Worm (Caenorhabditis elegans) whole organism, L1 larva: ENCODE measurements around the gene nlp-46.

Source experiments
- C04F5.9 ChIP-seq: sonication (generic microtip); optimal IDR thresholded peaks from 2 replicates; lab custom pipeline; 2016; ENCODE audit warnings: missing genetic modification characterization, missing compliant biosample characterization
- C34B4.2 ChIP-seq: sonication (generic microtip); optimal IDR thresholded peaks from 2 replicates; lab custom pipeline; 2017; ENCODE audit warnings: mild to moderate bottlenecking, missing genetic modification characterization, missing compliant biosample characterization
- Y116A8C.19 ChIP-seq: sonication (generic microtip); optimal IDR thresholded peaks from 2 replicates; lab custom pipeline; 2016; ENCODE audit warnings: missing compliant biosample characterization, missing genetic modification characterization, borderline replicate concordance
- aha-1 ChIP-seq: fragments of 150-350 bp; optimal IDR thresholded peaks from 2 replicates; lab custom pipeline; 2014; ENCODE audit warnings: missing biosample characterization, missing genetic modification characterization
- alr-1 ChIP-seq: fragments of 200-800 bp; sonication (Bioruptor generic); optimal IDR thresholded peaks from 2 replicates; lab custom pipeline; 2018; ENCODE audit warnings: borderline replicate concordance, mild to moderate bottlenecking, missing genetic modification characterization, missing compliant biosample characterization
- aly-2 ChIP-seq: fragments of 150-350 bp; optimal IDR thresholded peaks from 2 replicates; lab custom pipeline; 2014; ENCODE audit warnings: missing biosample characterization, missing genetic modification characterization
- ama-1 ChIP-seq: fragments of 150-350 bp; optimal IDR thresholded peaks from 2 replicates; lab custom pipeline; 2014
- blmp-1 ChIP-seq: fragments of 150-350 bp; optimal IDR thresholded peaks from 2 replicates; lab custom pipeline; 2014; ENCODE audit warnings: missing biosample characterization, missing genetic modification characterization
- ceh-82 ChIP-seq, 3 experiments: fragments of 150-350 bp in 1 of 3; sonication (generic microtip) in 2 of 3; optimal IDR thresholded peaks; 2 replicates each; lab custom pipeline; 2014 to 2017; ENCODE audit warnings: missing biosample characterization in 3 of 3, missing genetic modification characterization in 3 of 3
- ceh-90 ChIP-seq: sonication (generic microtip); optimal IDR thresholded peaks from 2 replicates; lab custom pipeline; 2016; ENCODE audit warnings: missing genetic modification characterization, missing compliant biosample characterization
- ces-1 ChIP-seq: fragments of 150-350 bp; optimal IDR thresholded peaks from 2 replicates; lab custom pipeline; 2014; ENCODE audit warnings: missing biosample characterization, missing genetic modification reagents, missing genetic modification characterization
- dpl-1 ChIP-seq, 3 experiments: fragments of 150-350 bp in 2 of 3; sonication (generic microtip) in 1 of 3; optimal IDR thresholded peaks; 2 replicates each; lab custom pipeline; 2014 to 2017; ENCODE audit warnings: missing biosample characterization in 3 of 3, missing genetic modification characterization in 3 of 3, missing genetic modification reagents in 3 of 3
- dsc-1 ChIP-seq: sonication (generic microtip); optimal IDR thresholded peaks from 2 replicates; lab custom pipeline; 2016; ENCODE audit warnings: mild to moderate bottlenecking, missing genetic modification characterization, missing compliant biosample characterization
- efl-1 ChIP-seq, 4 experiments: fragments of 150-350 bp; optimal IDR thresholded peaks in 3 of 4; peaks in 1 of 4; 1 replicate in 1 of 4; 2 replicates in 3 of 4; lab custom pipeline; 2014; ENCODE audit warnings: missing biosample characterization in 2 of 4, missing genetic modification characterization in 2 of 4, missing genetic modification reagents in 2 of 4
- efl-3 ChIP-seq: fragments of 200-800 bp; sonication (Bioruptor generic); optimal IDR thresholded peaks from 2 replicates; lab custom pipeline; 2018; ENCODE audit warnings: mild to moderate bottlenecking, missing genetic modification characterization, missing compliant biosample characterization
- egl-27 ChIP-seq, 2 experiments: fragments of 150-350 bp in 1 of 2; sonication (generic microtip); optimal IDR thresholded peaks; 3 replicates each; lab custom pipeline; 2017 to 2018; ENCODE audit warnings: missing biosample characterization in 2 of 2, missing genetic modification characterization in 2 of 2, missing genetic modification reagents in 2 of 2
- elt-3 ChIP-seq, 6 experiments: fragments of 150-350 bp in 1 of 6; sonication (generic microtip); optimal IDR thresholded peaks; 2 replicates each; lab custom pipeline; 2017 to 2018; ENCODE audit warnings: missing biosample characterization in 6 of 6, missing genetic modification characterization in 6 of 6, inconsistent platforms in 1 of 6
- ets-5 ChIP-seq: fragments of 200-800 bp; sonication (Bioruptor generic); IDR thresholded peaks from 2 replicates; pipeline ENCODE4 v1.3.6; 2022; ENCODE audit warnings: missing genetic modification characterization, missing compliant biosample characterization
- grh-1 ChIP-seq: fragments of 200-800 bp; sonication (Bioruptor generic); IDR thresholded peaks from 2 replicates; pipeline ENCODE4 v1.3.6; 2022; ENCODE audit warnings: missing genetic modification reagents, missing genetic modification characterization, missing compliant biosample characterization
- hlh-17 ChIP-seq: fragments of 200-800 bp; sonication (Bioruptor generic); optimal IDR thresholded peaks from 2 replicates; lab custom pipeline; 2018; ENCODE audit warnings: missing genetic modification characterization, mild to moderate bottlenecking, missing compliant biosample characterization, moderate library complexity, borderline replicate concordance
- irx-1 ChIP-seq: sonication (generic microtip); optimal IDR thresholded peaks from 2 replicates; lab custom pipeline; 2016; ENCODE audit warnings: missing genetic modification characterization, missing compliant biosample characterization
- jun-1 ChIP-seq: fragments of 150-350 bp; optimal IDR thresholded peaks from 2 replicates; lab custom pipeline; 2014; ENCODE audit warnings: missing biosample characterization, missing genetic modification reagents, missing genetic modification characterization
- lin-39 ChIP-seq: fragments of 150-350 bp; optimal IDR thresholded peaks from 2 replicates; lab custom pipeline; 2014; ENCODE audit warnings: missing biosample characterization, missing genetic modification reagents, missing genetic modification characterization
- lsy-2 ChIP-seq, 2 experiments: fragments of 150-350 bp; optimal IDR thresholded peaks; 2 replicates each; lab custom pipeline; 2014; ENCODE audit warnings: missing biosample characterization in 2 of 2, missing genetic modification characterization in 2 of 2
- mdl-1 ChIP-seq, 2 experiments: fragments of 150-350 bp; optimal IDR thresholded peaks; 2 replicates each; lab custom pipeline; 2014 to 2017; ENCODE audit warnings: missing biosample characterization in 2 of 2, missing genetic modification characterization in 2 of 2, inconsistent platforms in 1 of 2
- mef-2 ChIP-seq: fragments of 150-350 bp; optimal IDR thresholded peaks from 2 replicates; lab custom pipeline; 2014; ENCODE audit warnings: missing biosample characterization, missing genetic modification characterization
- mep-1 ChIP-seq: fragments of 150-350 bp; optimal IDR thresholded peaks from 2 replicates; lab custom pipeline; 2014; ENCODE audit warnings: missing biosample characterization, missing genetic modification characterization
- nhr-12 ChIP-seq: sonication (generic microtip); optimal IDR thresholded peaks from 2 replicates; lab custom pipeline; 2017; ENCODE audit warnings: missing biosample characterization, missing genetic modification characterization
- nhr-20 ChIP-seq: sonication (generic microtip); optimal IDR thresholded peaks from 2 replicates; lab custom pipeline; 2016; ENCODE audit warnings: mild to moderate bottlenecking, missing genetic modification characterization, missing compliant biosample characterization
- nhr-237 ChIP-seq: fragments of 150-350 bp; optimal IDR thresholded peaks from 2 replicates; lab custom pipeline; 2014; ENCODE audit warnings: missing biosample characterization, missing genetic modification characterization
- nhr-47 ChIP-seq: sonication (generic microtip); optimal IDR thresholded peaks from 2 replicates; lab custom pipeline; 2016; ENCODE audit warnings: mild to moderate bottlenecking, missing genetic modification characterization, moderate library complexity, missing compliant biosample characterization
- nhr-71 ChIP-seq: sonication (generic microtip); optimal IDR thresholded peaks from 2 replicates; lab custom pipeline; 2016; ENCODE audit warnings: mild to moderate bottlenecking, missing genetic modification characterization, moderate library complexity, missing compliant biosample characterization
- nhr-76 ChIP-seq: sonication (generic microtip); optimal IDR thresholded peaks from 2 replicates; lab custom pipeline; 2017; ENCODE audit warnings: missing biosample characterization, missing genetic modification characterization
- nhr-77 ChIP-seq: fragments of 150-350 bp; optimal IDR thresholded peaks from 2 replicates; lab custom pipeline; 2014; ENCODE audit warnings: missing biosample characterization, missing genetic modification characterization
- nhr-84 ChIP-seq: sonication (generic microtip); optimal IDR thresholded peaks from 2 replicates; lab custom pipeline; 2017; ENCODE audit warnings: missing biosample characterization, missing genetic modification characterization
- nhr-85 ChIP-seq: sonication (generic microtip); peaks from one replicate; lab custom pipeline; 2016; ENCODE audit warnings: missing genetic modification characterization, inconsistent platforms, missing compliant biosample characterization
- nhr-90 ChIP-seq: sonication (generic microtip); optimal IDR thresholded peaks from 2 replicates; lab custom pipeline; 2016; ENCODE audit warnings: mild to moderate bottlenecking, missing genetic modification characterization, missing compliant biosample characterization; ENCODE audit not compliant: poor library complexity
- pqm-1 ChIP-seq: sonication (generic microtip); optimal IDR thresholded peaks from 3 replicates; lab custom pipeline; 2017; ENCODE audit warnings: missing biosample characterization, missing genetic modification characterization
- rnt-1 ChIP-seq: sonication (generic microtip); optimal IDR thresholded peaks from 2 replicates; lab custom pipeline; 2016; ENCODE audit warnings: mild to moderate bottlenecking, missing genetic modification characterization, moderate library complexity, missing compliant biosample characterization
- snpc-4 ChIP-seq: fragments of 150-350 bp; optimal IDR thresholded peaks from 2 replicates; lab custom pipeline; 2014; ENCODE audit warnings: missing biosample characterization, missing genetic modification characterization
- snu-23 ChIP-seq: sonication (generic microtip); optimal IDR thresholded peaks from 2 replicates; lab custom pipeline; 2016; ENCODE audit warnings: missing genetic modification characterization, missing compliant biosample characterization
- sptf-1 ChIP-seq: fragments of 150-350 bp; optimal IDR thresholded peaks from 2 replicates; lab custom pipeline; 2014; ENCODE audit warnings: missing biosample characterization, missing genetic modification characterization
- sup-37 ChIP-seq: fragments of 200-800 bp; sonication (Bioruptor generic); optimal IDR thresholded peaks from 2 replicates; lab custom pipeline; 2018; ENCODE audit warnings: mild to moderate bottlenecking, missing genetic modification characterization, missing compliant biosample characterization
- tlp-1 ChIP-seq: fragments of 150-350 bp; optimal IDR thresholded peaks from 2 replicates; lab custom pipeline; 2014; ENCODE audit warnings: missing biosample characterization, missing genetic modification characterization
- unc-86 ChIP-seq: sonication (generic microtip); optimal IDR thresholded peaks from 2 replicates; lab custom pipeline; 2016; ENCODE audit warnings: missing genetic modification characterization, missing compliant biosample characterization
- unc-98 ChIP-seq: fragments of 200-800 bp; sonication (Bioruptor generic); IDR thresholded peaks from 2 replicates; pipeline ENCODE4 v1.3.6; 2022; ENCODE audit warnings: missing genetic modification characterization, missing compliant biosample characterization
- vab-15 ChIP-seq: sonication (generic microtip); optimal IDR thresholded peaks from 2 replicates; lab custom pipeline; 2017; ENCODE audit warnings: missing genotype, mild to moderate bottlenecking, missing genetic modification characterization, missing compliant biosample characterization
- zag-1 ChIP-seq: fragments of 150-350 bp; optimal IDR thresholded peaks from 2 replicates; lab custom pipeline; 2014; ENCODE audit warnings: missing biosample characterization, missing genetic modification characterization
- ztf-4 ChIP-seq: fragments of 150-350 bp; optimal IDR thresholded peaks from 2 replicates; lab custom pipeline; 2014; ENCODE audit warnings: missing biosample characterization, missing genetic modification characterization

The nlp-46 gene

DNA sequence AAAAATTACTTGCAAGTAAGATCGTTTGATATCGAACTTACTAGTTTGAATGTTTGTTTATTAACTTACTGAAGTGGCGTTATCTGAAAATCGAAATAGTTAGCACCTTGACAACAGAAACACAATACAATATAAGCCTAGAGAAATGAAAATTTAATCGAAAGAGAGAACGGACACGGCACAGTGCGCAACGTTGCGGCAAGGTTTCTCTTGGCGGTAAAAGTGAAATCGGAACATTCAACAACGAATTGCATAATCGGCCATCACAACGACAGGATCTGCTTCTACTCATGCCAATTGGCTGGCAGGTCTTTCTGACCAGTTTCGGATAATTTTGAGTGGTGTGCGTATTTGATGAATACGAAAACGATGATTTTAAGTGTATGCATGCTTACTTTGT lies 19.4 kb upstream of the nlp-46 start, which contains the start of gene dyf-4:
TSS of gene dyf-4 (minus strand) at position 213 of the 400 bp plus-strand sequence.
- TF ChIP-seq blmp-1 (tag; lab: Kevin White, UChicago) (peak; percentile 93), jun-1 (tag; lab: Kevin White, UChicago) (no peak)

DNA sequence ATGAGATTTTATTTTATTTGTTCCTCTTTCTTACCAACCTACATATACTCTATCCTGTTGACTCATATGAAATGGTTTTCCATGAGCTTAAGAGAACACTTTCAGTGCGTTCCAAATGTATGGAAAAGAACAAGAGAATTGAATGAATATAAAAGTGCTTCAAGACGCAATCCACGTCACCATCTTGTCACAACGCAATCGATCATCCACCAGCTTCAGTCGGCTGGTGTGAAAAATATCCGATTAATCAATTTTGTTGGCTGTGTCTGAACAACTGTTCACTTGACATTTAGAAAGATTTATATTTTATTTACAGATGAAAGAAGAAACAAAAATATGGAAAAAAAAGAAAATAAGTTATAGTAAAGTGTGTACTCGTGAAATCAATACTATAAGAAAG lies 17.3 kb upstream of the nlp-46 start:
- TF ChIP-seq C34B4.2 (tag; lab: Kevin White, UChicago) (no peak), ces-1 (no peak), aly-2 (tag; lab: Kevin White, UChicago) (no peak), zag-1 (tag; lab: Kevin White, UChicago) (no peak)

DNA sequence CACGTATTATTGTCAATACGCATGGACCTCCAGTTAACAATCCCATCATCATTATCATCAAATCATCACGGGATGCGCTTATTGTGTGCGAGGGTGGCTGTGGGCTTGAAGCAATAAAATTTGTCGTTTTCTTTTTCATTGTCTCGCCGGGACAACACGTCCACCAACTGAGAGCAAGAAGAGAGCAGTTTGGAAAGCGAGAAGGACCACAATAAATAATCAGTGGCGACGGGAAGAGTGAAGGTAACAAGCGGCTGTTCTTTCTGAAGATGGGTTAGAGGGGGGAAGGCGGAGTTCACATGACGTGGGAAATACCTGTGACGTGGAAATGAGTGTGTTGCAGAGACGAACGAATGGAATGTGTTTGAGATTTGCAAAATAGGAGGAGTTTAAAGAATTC lies 12.7 kb upstream of the nlp-46 start:
- TF ChIP-seq sup-37 = no peak
- no peak for TF ChIP-seq dsc-1
- no peak for TF ChIP-seq mdl-1 (tag; optimal IDR thresholded peaks at IDR 0.05; lab: Kevin White, UChicago)
- TF ChIP-seq unc-86 (tag; lab: Kevin White, UChicago) = no peak
- TF ChIP-seq zag-1 (tag; lab: Kevin White, UChicago) = no peak
- no peak for TF ChIP-seq nhr-12 (tag; lab: Kevin White, UChicago)
- TF ChIP-seq lsy-2 (tag; optimal IDR thresholded peaks at IDR 0.05; lab: Kevin White, UChicago) = peak; percentile 45 to 53
- no peak for TF ChIP-seq hlh-17 (GFP tag; lab: Kevin White, UChicago)
- no peak for TF ChIP-seq ama-1 (lab: Kevin White, UChicago)
- TF ChIP-seq aha-1 (tag; lab: Kevin White, UChicago) = no peak
- no peak for TF ChIP-seq ceh-90 (tag; lab: Kevin White, UChicago)
- TF ChIP-seq rnt-1 (tag; lab: Kevin White, UChicago) = peak; percentile 86
- TF ChIP-seq grh-1 (GFP tag; lab: Robert Waterston, UW) = no peak
- TF ChIP-seq irx-1 (tag; lab: Kevin White, UChicago) = no peak
- peak; percentile 28 for TF ChIP-seq nhr-47 (tag; lab: Kevin White, UChicago)
- no peak for TF ChIP-seq alr-1 (tag; lab: Kevin White, UChicago)
- TF ChIP-seq egl-27 (tag; optimal IDR thresholded peaks at IDR 0.05; lab: Kevin White, UChicago) = no peak
- TF ChIP-seq nhr-20 = peak; percentile 71
- no peak for TF ChIP-seq elt-3 (tag; optimal IDR thresholded peaks at IDR 0.05; lab: Kevin White, UChicago)
- TF ChIP-seq nhr-90 (tag; lab: Kevin White, UChicago) = no peak
- no peak for TF ChIP-seq ceh-82 (tag; optimal IDR thresholded peaks at IDR 0.05; lab: Kevin White, UChicago)
- TF ChIP-seq tlp-1 (tag; lab: Kevin White, UChicago) = no peak
- TF ChIP-seq nhr-71 (tag; lab: Kevin White, UChicago) = peak; percentile 91
- TF ChIP-seq ets-5 = no peak
- peak; percentile 30 for TF ChIP-seq mep-1 (tag; lab: Kevin White, UChicago)
- peak; percentile 36 for TF ChIP-seq lin-39 (tag; lab: Kevin White, UChicago)
- TF ChIP-seq ztf-4 (tag; lab: Kevin White, UChicago) = peak; percentile 37
- no peak for TF ChIP-seq aly-2 (tag; lab: Kevin White, UChicago)
- TF ChIP-seq nhr-85 (tag; lab: Kevin White, UChicago) = no peak
- TF ChIP-seq mef-2 (tag; lab: Kevin White, UChicago) = no peak
- no peak for TF ChIP-seq nhr-76 (tag; lab: Kevin White, UChicago)
- TF ChIP-seq snu-23 (GFP tag; lab: Kevin White, UChicago) = peak; percentile 65
- no peak for TF ChIP-seq efl-3
- TF ChIP-seq ces-1 = no peak
- no peak for TF ChIP-seq snpc-4 (tag; lab: Kevin White, UChicago)
- TF ChIP-seq pqm-1 = no peak
- TF ChIP-seq dpl-1 (GFP tag; optimal IDR thresholded peaks at IDR 0.05; lab: Kevin White, UChicago) = no peak
- TF ChIP-seq sptf-1 (tag; lab: Kevin White, UChicago) = no peak
- no peak for TF ChIP-seq jun-1 (tag; lab: Kevin White, UChicago)
- no peak for TF ChIP-seq nhr-77 (tag; lab: Kevin White, UChicago)
- no peak for TF ChIP-seq nhr-237 (tag; lab: Kevin White, UChicago)
- TF ChIP-seq unc-98 (GFP tag; lab: Robert Waterston, UW) = no peak
- no peak for TF ChIP-seq C34B4.2 (tag; lab: Kevin White, UChicago)
- no peak for TF ChIP-seq efl-1 (optimal IDR thresholded peaks at IDR 0.05; lab: Kevin White, UChicago)
- no peak for TF ChIP-seq efl-1 (GFP tag; optimal IDR thresholded peaks at IDR 0.05 in 1 of 2; lab: Kevin White, UChicago)
- TF ChIP-seq vab-15 (tag; lab: Kevin White, UChicago) = peak; percentile 50
- TF ChIP-seq nhr-84 (tag; lab: Kevin White, UChicago) = no peak
- TF ChIP-seq Y116A8C.19 (tag; lab: Kevin White, UChicago) = no peak
- no peak for TF ChIP-seq C04F5.9 (tag; lab: Kevin White, UChicago)
